Fruit fly (Drosophila melanogaster): ENCODE results near the gene CG1523.
A peak's percentile ranks its signal among the peaks of the same experiment; 100 is the strongest.

CG1523 gene

DNA sequence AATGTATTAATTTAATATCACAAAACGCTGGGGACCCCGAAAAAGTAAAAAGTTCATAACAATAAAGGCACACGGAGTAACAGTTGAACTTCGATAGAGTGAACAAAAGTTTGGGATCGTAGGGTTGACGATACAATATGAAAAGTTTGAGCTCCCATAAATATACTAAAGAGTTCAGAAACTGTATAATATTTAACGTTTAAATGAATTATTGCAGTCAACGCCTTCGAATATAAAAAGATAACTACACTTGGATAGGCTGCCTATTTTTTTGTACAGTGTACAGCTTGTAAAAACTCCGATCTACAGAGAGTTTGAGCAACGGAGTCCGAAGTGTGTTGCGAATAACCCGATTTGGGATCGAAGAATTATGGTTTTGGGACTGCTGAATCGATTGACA, 11.3 kb upstream of the CG1523 start:
- peak; percentile 46 for TF ChIP-seq sens (GFP tag)
- peak; percentile 35 for TF ChIP-seq zf30C (GFP tag; optimal IDR thresholded peaks at IDR 0.05)
- TF ChIP-seq Antp (GFP tag; optimal IDR thresholded peaks at IDR 0.05): no peak
- TF ChIP-seq dmrt99B (tag; optimal IDR thresholded peaks at IDR 0.05): peak; percentile 42
- no peak for TF ChIP-seq CG16813 (GFP tag; IDR thresholded peaks at IDR 0.05; ENCODE audit: partially characterized antibody)
- TF ChIP-seq CG2120 (GFP tag; optimal IDR thresholded peaks at IDR 0.05): peak; percentile 27
- no peak for TF ChIP-seq pan (optimal IDR thresholded peaks at IDR 0.05)
- TF ChIP-seq pan (GFP tag; optimal IDR thresholded peaks at IDR 0.05 in 1 of 2, IDR thresholded peaks at IDR 0.05 in 1 of 2): peak in 1 of 2 experiments; percentile 14
- no peak for TF ChIP-seq CG7928 (GFP tag; optimal IDR thresholded peaks at IDR 0.05)
- TF ChIP-seq CG8924 (tag; optimal IDR thresholded peaks at IDR 0.05): peak; percentile 12
- TF ChIP-seq PHDP (tag; optimal IDR thresholded peaks at IDR 0.05): peak; percentile 22
- peak; percentile 23 for TF ChIP-seq Fer3 (tag; optimal IDR thresholded peaks at IDR 0.05)
- no peak for TF ChIP-seq dpn (GFP tag; optimal IDR thresholded peaks at IDR 0.05)
- TF ChIP-seq unpg (GFP tag; optimal IDR thresholded peaks at IDR 0.05): peak; percentile 30
- TF ChIP-seq Rfx (GFP tag; IDR thresholded peaks at IDR 0.05): peak; percentile 10; the same call in 1 of the 2 replicates
- TF ChIP-seq Pdp1 (GFP tag; optimal IDR thresholded peaks at IDR 0.05): no peak
- TF ChIP-seq CG2889 (GFP tag; IDR thresholded peaks at IDR 0.05): no peak
- TF ChIP-seq row (GFP tag; IDR thresholded peaks at IDR 0.05): peak; percentile 31; the same call in 1 of the 3 replicates
- no peak for TF ChIP-seq CG10274 (GFP tag; optimal IDR thresholded peaks at IDR 0.05)
- TF ChIP-seq Ada2b (GFP tag; IDR thresholded peaks at IDR 0.05): peak; percentile 34
- TF ChIP-seq prd (optimal IDR thresholded peaks at IDR 0.05): no peak
- no peak for TF ChIP-seq prd (GFP tag; IDR thresholded peaks at IDR 0.05)
- no peak for TF ChIP-seq gsb (GFP tag; IDR thresholded peaks at IDR 0.05)
- peak; percentile 2 for TF ChIP-seq CG10147 (GFP tag; optimal IDR thresholded peaks at IDR 0.05)
- peak; percentile 3 for TF ChIP-seq CG15269 (tag; optimal IDR thresholded peaks at IDR 0.05)
- TF ChIP-seq Meics (GFP tag; optimal IDR thresholded peaks at IDR 0.05): peak; percentile 10
- peak; percentile 28 for TF ChIP-seq lbe (GFP tag; optimal IDR thresholded peaks at IDR 0.05)
- TF ChIP-seq psq (GFP tag; optimal IDR thresholded peaks at IDR 0.05): no peak
- TF ChIP-seq hkb (optimal IDR thresholded peaks at IDR 0.05): no peak
- TF ChIP-seq hkb (GFP tag; IDR thresholded peaks at IDR 0.05): 0 out of 2 replicates have a peak, but pooled peaks have one; percentile 27
- TF ChIP-seq grau (tag; optimal IDR thresholded peaks at IDR 0.05): peak; percentile 77
- no peak for TF ChIP-seq CG10366 (GFP tag; IDR thresholded peaks at IDR 0.05)
- peak; percentile 3 for TF ChIP-seq CG30403 (GFP tag; optimal IDR thresholded peaks at IDR 0.05)
- no peak for TF ChIP-seq vnd (GFP tag; IDR thresholded peaks at IDR 0.05; ENCODE audit: partially characterized antibody)
- TF ChIP-seq Hr51 (GFP tag; optimal IDR thresholded peaks at IDR 0.05): peak in 1 of 2 experiments; percentile 47
- TF ChIP-seq CG12391 (tag; optimal IDR thresholded peaks at IDR 0.05): peak; percentile 0
- TF ChIP-seq phol (tag; optimal IDR thresholded peaks at IDR 0.05): peak; percentile 25
- TF ChIP-seq az2 (GFP tag; optimal IDR thresholded peaks at IDR 0.05): peak; percentile 19
- peak; percentile 23 for TF ChIP-seq CG4820 (GFP tag; optimal IDR thresholded peaks at IDR 0.05)
- TF ChIP-seq chif (GFP tag; optimal IDR thresholded peaks at IDR 0.05): peak in 1 of 2 experiments; percentile 6
- TF ChIP-seq CG17359 (tag; optimal IDR thresholded peaks at IDR 0.05): peak; percentile 39
- peak; percentile 7 for TF ChIP-seq CoRest (tag; optimal IDR thresholded peaks at IDR 0.05)
- TF ChIP-seq Hmr (GFP tag; optimal IDR thresholded peaks at IDR 0.05): peak; percentile 9
- TF ChIP-seq CG2712 (tag; optimal IDR thresholded peaks at IDR 0.05): peak; percentile 7
- TF ChIP-seq caup (GFP tag; optimal IDR thresholded peaks at IDR 0.05; ENCODE audit: severe bottlenecking): no peak
- TF ChIP-seq Med (GFP tag): peak; percentile 63
- TF ChIP-seq CG8388 (GFP tag; optimal IDR thresholded peaks at IDR 0.05): no peak
- no peak for TF ChIP-seq CG2129 (GFP tag; IDR thresholded peaks at IDR 0.05; ENCODE audit: partially characterized antibody)
- TF ChIP-seq Sox102F (GFP tag; optimal IDR thresholded peaks at IDR 0.05): peak; percentile 43
- no peak for TF ChIP-seq trh (GFP tag; optimal IDR thresholded peaks at IDR 0.05)
- TF ChIP-seq slbo (GFP tag; IDR thresholded peaks at IDR 0.05): peak; percentile 28
